Worm (Caenorhabditis elegans): ENCODE results near the gene mbf-1.

- TF ChIP-seq him-1 (tag; optimal IDR thresholded peaks at IDR 0.05) (no peak), dao-5 (tag; optimal IDR thresholded peaks at IDR 0.05) (no peak), W03F9.2 (tag; optimal IDR thresholded peaks at IDR 0.05) (no peak)
Observed at ce11 chrIV:11438255-11438654, 41.9 kb downstream of the mbf-1 start.
